Worm (Caenorhabditis elegans): ENCODE measurements around the gene oct-2.

Gene oct-2

DNA sequence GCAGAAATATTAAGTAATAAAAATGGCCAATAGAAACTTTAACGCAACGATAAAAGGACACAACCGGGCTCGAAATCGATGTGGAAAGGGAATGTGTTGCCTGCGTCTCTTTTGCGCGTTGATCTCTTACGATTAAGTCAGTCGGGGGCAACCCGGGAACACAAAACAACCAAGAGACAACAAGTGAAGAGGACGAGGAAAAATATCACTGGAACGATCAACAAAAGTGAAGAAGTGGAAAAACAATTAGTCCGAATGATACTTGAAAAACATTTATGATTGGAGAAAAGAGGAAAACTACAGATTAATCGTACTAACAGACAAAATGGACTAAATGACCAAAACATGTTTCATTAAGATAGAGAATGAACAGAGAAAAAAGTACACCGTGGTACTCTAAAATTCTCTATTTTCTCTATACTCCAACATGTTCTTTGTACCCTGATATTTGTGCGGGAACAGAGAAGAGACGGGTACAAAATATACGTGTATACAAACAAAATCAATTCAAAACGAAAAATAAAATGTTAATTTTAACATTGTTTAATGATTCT lies 35.9 kb upstream of the oct-2 start, which contains the start of gene F08G12.5:
Gene F08G12.5, minus strand, starts transcription at position 1 of the 554 bp plus-strand sequence.
- TF ChIP-seq F22D6.2 (tag; optimal IDR thresholded peaks at IDR 0.05), result no peak
- TF ChIP-seq mel-28 (tag; optimal IDR thresholded peaks at IDR 0.05; ENCODE audit: borderline replicate concordance), result no peak
- TF ChIP-seq F23B12.7 (tag; optimal IDR thresholded peaks at IDR 0.05; ENCODE audit: insufficient read depth), result no peak
- no peak for TF ChIP-seq hmg-1.2 (GFP tag; IDR thresholded peaks at IDR 0.05)

DNA sequence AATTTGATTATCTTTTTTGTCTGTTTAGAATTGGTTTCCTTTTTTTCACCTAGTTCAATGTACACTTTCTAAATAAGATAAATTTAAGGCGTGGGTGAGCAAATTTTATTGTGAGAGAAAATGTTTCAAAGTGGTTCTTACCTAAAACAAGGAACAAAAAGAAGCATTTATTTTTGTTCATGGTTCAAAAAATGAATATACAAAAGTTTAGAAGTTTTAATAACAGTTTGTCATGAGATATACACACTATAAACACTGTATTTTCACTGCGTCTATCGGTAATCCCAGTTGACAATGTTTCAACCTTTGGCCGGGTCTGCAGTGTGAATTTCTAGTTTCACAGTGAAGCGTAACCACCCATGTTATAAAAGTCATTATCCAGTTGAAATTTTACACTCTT lies 30.9 kb upstream of the oct-2 start, which contains the start of gene F08G12.11:
Gene F08G12.11, minus strand, starts transcription at position 181 of the 400 bp plus-strand sequence.
- TF ChIP-seq nhr-179 (tag; optimal IDR thresholded peaks at IDR 0.05) (no peak), ccch-3 (GFP tag; optimal IDR thresholded peaks at IDR 0.05) (no peak), F10E7.11 (tag; optimal IDR thresholded peaks at IDR 0.05) (no peak), fkh-3 (tag; optimal IDR thresholded peaks at IDR 0.05) (no peak), mes-4 (tag; optimal IDR thresholded peaks at IDR 0.05) (no peak), ztf-18 (tag; optimal IDR thresholded peaks at IDR 0.05) (no peak), dpl-1 (GFP tag; optimal IDR thresholded peaks at IDR 0.05) (no peak), F52B5.7 (tag; optimal IDR thresholded peaks at IDR 0.05) (no peak), sptf-2 (GFP tag; optimal IDR thresholded peaks at IDR 0.05) (no peak), hlh-12 (tag; optimal IDR thresholded peaks at IDR 0.05) (no peak), F37B4.10 (GFP tag; IDR thresholded peaks at IDR 0.05) (no peak), nfyb-1 (GFP tag; IDR thresholded peaks at IDR 0.05) (no peak), Y56A3A.18 (GFP tag; IDR thresholded peaks at IDR 0.05) (no peak), dpff-1 (tag; optimal IDR thresholded peaks at IDR 0.05) (no peak), F33H1.4 (GFP tag; IDR thresholded peaks at IDR 0.05) (no peak), ceh-40 (GFP tag; IDR thresholded peaks at IDR 0.05) (no peak), nhr-90 (tag; optimal IDR thresholded peaks at IDR 0.05) (no peak)

DNA sequence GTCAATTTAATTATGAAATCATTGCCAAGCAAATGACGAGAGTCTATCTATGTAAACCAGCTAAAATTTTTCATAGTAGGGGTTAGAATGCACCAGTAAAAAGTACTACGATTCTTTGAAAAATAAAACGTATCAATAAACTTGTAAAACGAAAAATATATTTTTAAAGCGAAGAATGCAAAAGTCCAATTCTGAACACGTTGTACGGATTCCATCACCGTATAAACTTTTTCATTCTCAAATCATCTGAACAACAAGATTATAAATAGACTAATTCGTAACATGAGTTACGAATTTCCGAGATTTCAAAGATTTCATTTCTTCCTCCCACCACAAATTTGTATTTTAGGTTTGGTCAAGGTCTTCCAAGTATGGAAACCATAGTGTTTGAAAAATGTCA lies 29.5 kb upstream of the oct-2 start, which contains the start of gene nlp-57:
Gene nlp-57, plus strand, starts transcription at position 301 of the 400 bp plus-strand sequence.
- TF ChIP-seq hmg-1.2 (GFP tag; IDR thresholded peaks at IDR 0.05) (no peak), ceh-79 (tag; optimal IDR thresholded peaks at IDR 0.05) (no peak), fkh-3 (tag; optimal IDR thresholded peaks at IDR 0.05) (no peak), F37B4.10 (GFP tag; IDR thresholded peaks at IDR 0.05) (no peak), ztf-28 (GFP tag; IDR thresholded peaks at IDR 0.05) (no peak), Y67H2A.10 (GFP tag; conservative IDR thresholded peaks at IDR 0.05) (no peak), somi-1 (GFP tag; optimal IDR thresholded peaks at IDR 0.05) (no peak), mel-28 (tag; optimal IDR thresholded peaks at IDR 0.05; ENCODE audit: borderline replicate concordance) (no peak), snpc-3.4 (tag; optimal IDR thresholded peaks at IDR 0.05) (no peak), egl-18 (GFP tag; IDR thresholded peaks at IDR 0.05) (no peak), efl-1 (GFP tag; optimal IDR thresholded peaks at IDR 0.05) (no peak)

DNA sequence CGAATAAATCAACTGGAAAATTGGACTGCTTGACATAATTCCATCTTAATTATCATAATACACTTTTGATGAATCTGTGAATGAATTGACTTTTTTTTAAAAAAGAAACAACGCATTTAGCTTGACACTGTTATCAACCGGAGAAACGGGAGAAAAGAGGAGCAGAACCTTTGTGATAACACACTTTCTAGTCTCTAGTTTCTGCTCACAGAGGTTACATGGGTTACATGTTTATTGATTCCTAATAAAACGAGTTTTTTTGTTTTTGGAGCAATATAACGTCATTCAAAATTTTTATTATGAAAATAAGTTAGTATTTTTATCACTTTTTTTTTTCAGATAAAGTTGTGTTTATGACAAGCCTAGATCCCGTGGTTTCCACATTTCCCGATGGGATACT lies 28.3 kb upstream of the oct-2 start, which contains the start of gene hizr-1:
Gene hizr-1, plus strand, starts transcription at position 340 of the 400 bp plus-strand sequence.
- peak; percentile 63 for TF ChIP-seq nhr-80 (tag; optimal IDR thresholded peaks at IDR 0.05)
- no peak for TF ChIP-seq nhr-27 (tag; optimal IDR thresholded peaks at IDR 0.05)
- TF ChIP-seq hmg-20 (GFP tag; IDR thresholded peaks at IDR 0.05), result no peak
- TF ChIP-seq attf-5 (GFP tag; optimal IDR thresholded peaks at IDR 0.05), result no peak

DNA sequence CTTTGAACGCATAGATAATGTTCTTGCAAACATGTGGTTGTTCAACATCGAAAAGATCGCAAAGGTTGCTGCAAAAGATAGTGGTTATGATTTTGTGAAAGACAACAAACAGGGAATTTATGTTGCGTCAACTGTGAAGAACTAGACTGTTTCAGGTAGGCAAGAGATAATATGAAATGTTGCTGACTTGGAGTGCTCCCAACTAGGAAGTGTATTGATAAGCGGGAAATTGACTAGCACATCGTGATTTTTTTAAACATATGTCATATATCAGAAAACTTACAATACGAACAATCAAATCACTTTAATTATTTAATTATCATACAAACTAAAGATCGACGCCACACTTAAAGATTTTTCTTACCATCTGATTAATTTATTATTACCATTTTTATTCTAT lies 23.0 kb upstream of the oct-2 start:
- no peak for TF ChIP-seq lin-26 (GFP tag; IDR thresholded peaks at IDR 0.05)
- TF ChIP-seq nhr-80 (tag; optimal IDR thresholded peaks at IDR 0.05), result peak; percentile 41
